Worm (Caenorhabditis elegans) whole organism, L4 larva: Measurements from ENCODE around the gene T28C6.8.

Source experiments
- Y48G9A.11 ChIP-seq: fragments of 200-800 bp; sonication (Bioruptor generic); IDR thresholded peaks from 2 replicates; pipeline ENCODE4 v1.3.6; 2022; ENCODE audit warnings: missing genetic modification reagents, missing genetic modification characterization, missing compliant biosample characterization
- ZK337.2 ChIP-seq: fragments of 200-800 bp; sonication (Bioruptor generic); IDR thresholded peaks from 2 replicates; pipeline ENCODE4 v1.3.6; 2022; ENCODE audit warnings: missing genetic modification reagents, missing genetic modification characterization, missing compliant biosample characterization
- arid-1 ChIP-seq: fragments of 200-800 bp; sonication (Bioruptor generic); conservative IDR thresholded peaks from 2 replicates; pipeline ENCODE4 v1.3.6; 2022; ENCODE audit warnings: missing genetic modification reagents, missing genetic modification characterization, missing compliant biosample characterization
- ces-1 ChIP-seq: fragments of 150-350 bp; sonication (generic microtip); optimal IDR thresholded peaks from 4 replicates; lab custom pipeline; 2014; ENCODE audit warnings: missing biosample characterization, missing genetic modification reagents, missing genetic modification characterization
- dmd-8 ChIP-seq: fragments of 200-800 bp; sonication (Bioruptor generic); IDR thresholded peaks from 2 replicates; pipeline ENCODE4 v1.3.6; 2022; ENCODE audit warnings: missing genetic modification characterization, missing compliant biosample characterization
- lsy-2 ChIP-seq, 2 experiments: fragments of 150-350 bp in 1 of 2; sonication (generic microtip) in 1 of 2; optimal IDR thresholded peaks; 2 replicates each; lab custom pipeline; 2014 to 2017; ENCODE audit warnings: missing biosample characterization in 2 of 2, missing genetic modification characterization in 2 of 2
- mep-1 ChIP-seq: fragments of 150-350 bp; sonication (generic microtip); optimal IDR thresholded peaks from 3 replicates; lab custom pipeline; 2014; ENCODE audit warnings: missing biosample characterization, missing genetic modification characterization
- mes-2 ChIP-seq: sonication (generic microtip); optimal IDR thresholded peaks from 2 replicates; lab custom pipeline; 2016; ENCODE audit warnings: missing genotype, mild to moderate bottlenecking, missing genetic modification characterization, missing compliant biosample characterization; ENCODE audit not compliant: poor library complexity, severe bottlenecking
- nhr-77 ChIP-seq: fragments of 150-350 bp; optimal IDR thresholded peaks from 2 replicates; lab custom pipeline; 2014; ENCODE audit warnings: missing biosample characterization, missing genetic modification characterization
- skn-1 ChIP-seq: fragments of 150-350 bp; optimal IDR thresholded peaks from 2 replicates; lab custom pipeline; 2014; ENCODE audit warnings: missing biosample characterization, missing genetic modification characterization
- unc-130 ChIP-seq: sonication (generic microtip); optimal IDR thresholded peaks from 2 replicates; lab custom pipeline; 2016; ENCODE audit warnings: missing genetic modification reagents, missing genetic modification characterization, missing compliant biosample characterization
- unc-39 ChIP-seq: sonication (generic microtip); optimal IDR thresholded peaks from 2 replicates; lab custom pipeline; 2017; ENCODE audit warnings: missing biosample characterization, missing genetic modification characterization

DNA sequence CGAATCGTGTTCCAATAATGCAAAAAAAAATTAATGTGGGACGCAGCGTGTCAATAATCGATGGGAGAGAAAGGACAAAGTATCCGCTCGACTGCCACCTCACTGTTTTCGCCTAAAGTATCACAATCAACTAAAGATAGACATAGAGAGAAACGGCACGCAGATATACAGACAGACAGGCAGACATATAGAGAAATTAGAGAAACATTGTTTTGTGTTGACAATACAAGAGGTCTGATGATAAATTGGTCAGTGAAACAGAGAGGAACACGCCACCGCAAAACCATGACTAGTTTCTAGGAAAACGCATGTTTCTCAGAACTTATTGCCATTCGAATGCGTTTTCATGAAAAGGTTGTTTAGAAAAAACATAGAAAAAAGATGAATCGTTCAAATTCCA, at the start of gene T28C6.8:
- TF ChIP-seq skn-1 (tag; lab: Kevin White, UChicago) (no peak), unc-39 (tag; lab: Kevin White, UChicago) (no peak), lsy-2 (tag; optimal IDR thresholded peaks at IDR 0.05; lab: Kevin White, UChicago) (peak in 1 of 2 experiments; percentile 39), mep-1 (tag; lab: Kevin White, UChicago) (peak; percentile 23), ces-1 (GFP tag; lab: Kevin White, UChicago) (no peak), nhr-77 (tag; lab: Kevin White, UChicago) (peak; percentile 77), dmd-8 (no peak), Y48G9A.11 (GFP tag; lab: Robert Waterston, UW) (no peak), arid-1 (GFP tag; lab: Robert Waterston, UW) (no peak), mes-2 (tag; lab: Kevin White, UChicago) (peak; percentile 29), unc-130 (no peak), ZK337.2 (GFP tag; lab: Robert Waterston, UW) (no peak)
